ENCODE assay signal across 3 worm cellular contexts in genomic region chrIII:9442846-9443245, ce11.
TF ChIP-seq lines count a peak whose summit lies in the region.

No protein-coding gene starts in this region.

TF ChIP-seq in whole organism, L1 larva, 84 proteins besides CTCF, POLR2A, EP300 and RAD21:
- TF ChIP-seq hlh-17 (GFP tag; optimal IDR thresholded peaks at IDR 0.05; lab: Kevin White, UChicago; ENCODE audit: borderline replicate concordance) (no peak), ceh-82 (tag; optimal IDR thresholded peaks at IDR 0.05; lab: Kevin White, UChicago) (no peak), ama-1 (optimal IDR thresholded peaks at IDR 0.05; lab: Kevin White, UChicago) (peak; percentile 36), C34B4.2 (tag; optimal IDR thresholded peaks at IDR 0.05; lab: Kevin White, UChicago) (no peak), efl-1 (optimal IDR thresholded peaks at IDR 0.05; lab: Kevin White, UChicago) (no peak), efl-1 (GFP tag; optimal IDR thresholded peaks at IDR 0.05 in 1 of 2; lab: Kevin White, UChicago) (no peak), isw-1 (GFP tag; IDR thresholded peaks at IDR 0.05; lab: Robert Waterston, UW) (no peak), nhr-71 (tag; optimal IDR thresholded peaks at IDR 0.05; lab: Kevin White, UChicago) (no peak)
TF ChIP-seq in whole organism, L1 larva: peak in this region for 1.

TF ChIP-seq in whole organism, L4 larva, 104 proteins besides CTCF, POLR2A, EP300 and RAD21:
- peak; percentile 31; the same call in 1 of the 2 replicates for TF ChIP-seq lin-38 (GFP tag; IDR thresholded peaks at IDR 0.05; lab: Robert Waterston, UW)
- TF ChIP-seq ceh-32 (tag; optimal IDR thresholded peaks at IDR 0.05; lab: Kevin White, UChicago; ENCODE audit: poor library complexity): no peak
- peak; percentile 40 for TF ChIP-seq lin-13 (GFP tag; optimal IDR thresholded peaks at IDR 0.05; lab: Kevin White, UChicago)
- no peak for TF ChIP-seq ceh-82 (tag; optimal IDR thresholded peaks at IDR 0.05; lab: Kevin White, UChicago)
- TF ChIP-seq zip-11 (GFP tag; IDR thresholded peaks at IDR 0.05; lab: Robert Waterston, UW): no peak
- 0 out of 2 replicates have a peak, but pooled peaks have one; percentile 35 for TF ChIP-seq arid-1 (GFP tag; conservative IDR thresholded peaks at IDR 0.05; lab: Robert Waterston, UW)
- TF ChIP-seq F49E8.2 (tag; optimal IDR thresholded peaks at IDR 0.05; lab: Kevin White, UChicago; ENCODE audit: borderline replicate concordance): peak; percentile 5
- TF ChIP-seq Y48G9A.11 (GFP tag; IDR thresholded peaks at IDR 0.05; lab: Robert Waterston, UW): 0 out of 2 replicates have a peak, but pooled peaks have one; percentile 5
- TF ChIP-seq daf-19 (GFP tag; conservative IDR thresholded peaks at IDR 0.05; lab: Robert Waterston, UW): 0 out of 2 replicates have a peak, but pooled peaks have one; percentile 25

TF ChIP-seq in whole organism, young adult, 124 proteins besides CTCF, POLR2A, EP300 and RAD21:
- TF ChIP-seq madf-3 (GFP tag; IDR thresholded peaks at IDR 0.05; lab: Robert Waterston, UW) (0 out of 2 replicates have a peak, but pooled peaks have one; percentile 33), sdz-38 (tag; optimal IDR thresholded peaks at IDR 0.05; lab: Kevin White, UChicago) (no peak), tbp1 (GFP tag; optimal IDR thresholded peaks at IDR 0.05; lab: Kevin White, UChicago) (peak; percentile 0), ccch-3 (GFP tag; optimal IDR thresholded peaks at IDR 0.05; lab: Kevin White, UChicago) (no peak), Y53G8AR.9 (GFP tag; conservative IDR thresholded peaks at IDR 0.05; lab: Robert Waterston, UW) (no peak), ekl-4 (GFP tag; IDR thresholded peaks at IDR 0.05; lab: Robert Waterston, UW) (peak; percentile 30; the same call in 1 of the 2 replicates), zfh-2 (GFP tag; conservative IDR thresholded peaks at IDR 0.05; lab: Robert Waterston, UW) (no peak), sea-2 (GFP tag; IDR thresholded peaks at IDR 0.05; lab: Robert Waterston, UW) (no peak), nfyb-1 (GFP tag; IDR thresholded peaks at IDR 0.05; lab: Robert Waterston, UW) (peak; percentile 45; the same call in 1 of the 2 replicates), lin-26 (GFP tag; IDR thresholded peaks at IDR 0.05; lab: Robert Waterston, UW) (peak; percentile 57; the same call in 1 of the 2 replicates), snpc-1.3 (tag; optimal IDR thresholded peaks at IDR 0.05; lab: Kevin White, UChicago; ENCODE audit: insufficient read depth) (peak; percentile 39), snpc-1.1 (tag; optimal IDR thresholded peaks at IDR 0.05; lab: Kevin White, UChicago; ENCODE audit: insufficient read depth) (no peak), gei-17 (GFP tag; optimal IDR thresholded peaks at IDR 0.05; lab: Kevin White, UChicago) (no peak), hmg-1.2 (GFP tag; IDR thresholded peaks at IDR 0.05; lab: Robert Waterston, UW) (no peak), B0336.3 (GFP tag; IDR thresholded peaks at IDR 0.05; lab: Robert Waterston, UW) (peak; percentile 38), ceh-79 (tag; optimal IDR thresholded peaks at IDR 0.05; lab: Kevin White, UChicago) (peak; percentile 45), nfya-1 (tag; optimal IDR thresholded peaks at IDR 0.05; lab: Kevin White, UChicago; ENCODE audit: borderline replicate concordance, insufficient read depth) (no peak), ztf-3 (GFP tag; optimal IDR thresholded peaks at IDR 0.05; lab: Kevin White, UChicago) (no peak), mcd-1 (GFP tag; IDR thresholded peaks at IDR 0.05; lab: Robert Waterston, UW) (no peak), lin-54 (GFP tag; optimal IDR thresholded peaks at IDR 0.05; lab: Kevin White, UChicago) (peak; percentile 37), atf-7 (tag; optimal IDR thresholded peaks at IDR 0.05; lab: Kevin White, UChicago) (peak; percentile 45), nhr-80 (tag; optimal IDR thresholded peaks at IDR 0.05; lab: Kevin White, UChicago) (no peak), hsf-1 (GFP tag; IDR thresholded peaks at IDR 0.05; lab: Robert Waterston, UW) (0 out of 2 replicates have a peak, but pooled peaks have one; percentile 34), madf-8 (GFP tag; conservative IDR thresholded peaks at IDR 0.05; lab: Robert Waterston, UW) (peak; percentile 19; the same call in 1 of the 2 replicates), pbrm-1 (GFP tag; IDR thresholded peaks at IDR 0.05; lab: Robert Waterston, UW) (no peak), cebp-1 (GFP tag; IDR thresholded peaks at IDR 0.05; lab: Robert Waterston, UW) (no peak), cebp-1 (tag; optimal IDR thresholded peaks at IDR 0.05; lab: Kevin White, UChicago) (no peak), ztf-18 (tag; optimal IDR thresholded peaks at IDR 0.05; lab: Kevin White, UChicago) (peak; percentile 48), akir-1 (GFP tag; optimal IDR thresholded peaks at IDR 0.05; lab: Kevin White, UChicago) (no peak), Y56A3A.18 (GFP tag; IDR thresholded peaks at IDR 0.05; lab: Robert Waterston, UW) (no peak), madf-6 (GFP tag; IDR thresholded peaks at IDR 0.05; lab: Robert Waterston, UW) (peak; percentile 74), nfya-2 (GFP tag; IDR thresholded peaks at IDR 0.05; lab: Robert Waterston, UW) (0 out of 2 replicates have a peak, but pooled peaks have one; percentile 35), attf-3 (GFP tag; conservative IDR thresholded peaks at IDR 0.05; lab: Robert Waterston, UW) (no peak)
